Fruit fly (Drosophila melanogaster): ENCODE results near the gene Hsp110.

Gene Hsp110

DNA sequence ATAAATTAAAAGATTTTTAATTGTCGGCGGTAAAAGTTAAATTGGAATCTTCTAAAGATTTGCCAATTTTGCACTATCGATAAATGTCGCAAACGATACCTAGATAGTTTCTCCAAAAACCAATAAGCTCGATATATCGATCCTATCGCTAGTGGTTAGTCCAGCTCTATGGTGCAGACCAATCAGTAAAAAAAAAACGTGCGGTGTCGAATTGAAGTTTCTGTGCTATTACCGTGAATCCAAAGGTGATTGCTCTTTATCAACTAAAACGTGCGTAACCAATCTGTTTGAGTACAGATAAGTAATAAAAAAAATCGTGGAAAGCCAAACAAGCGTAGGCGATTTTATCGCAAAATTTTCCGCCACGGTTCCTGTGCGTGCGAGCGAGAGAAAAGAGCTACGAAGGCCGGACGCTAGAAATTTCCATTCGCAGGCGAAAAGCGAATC, at the start of gene Hsp110:
Hsp110 (plus strand) TSS at position 153 of the 447 bp plus-strand sequence.
- peak; percentile 1 for TF ChIP-seq noc (tag; optimal IDR thresholded peaks at IDR 0.05)

DNA sequence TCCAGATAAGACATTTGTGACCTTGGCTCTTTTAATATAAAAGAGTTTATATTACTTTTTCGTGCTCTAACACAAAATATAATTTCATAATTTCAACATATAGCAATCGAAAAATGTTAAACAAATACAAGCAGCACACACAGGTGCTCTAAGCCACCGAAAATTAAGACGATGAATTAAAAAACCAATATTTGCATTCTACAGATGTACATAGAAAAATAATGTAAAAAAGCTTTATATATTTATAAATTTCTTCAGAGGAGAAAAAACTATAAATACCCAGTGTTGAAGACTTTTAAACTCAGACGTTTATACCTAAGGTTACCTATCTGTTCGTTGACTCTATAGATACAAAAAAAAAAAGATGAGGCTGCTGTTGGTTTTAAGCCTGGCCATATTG, 49.2 kb upstream of the Hsp110 start, which contains the start of gene CG9040:
CG9040 (plus strand) TSS at position 301 of the 400 bp plus-strand sequence.
- no peak for TF ChIP-seq noc (tag; optimal IDR thresholded peaks at IDR 0.05)

DNA sequence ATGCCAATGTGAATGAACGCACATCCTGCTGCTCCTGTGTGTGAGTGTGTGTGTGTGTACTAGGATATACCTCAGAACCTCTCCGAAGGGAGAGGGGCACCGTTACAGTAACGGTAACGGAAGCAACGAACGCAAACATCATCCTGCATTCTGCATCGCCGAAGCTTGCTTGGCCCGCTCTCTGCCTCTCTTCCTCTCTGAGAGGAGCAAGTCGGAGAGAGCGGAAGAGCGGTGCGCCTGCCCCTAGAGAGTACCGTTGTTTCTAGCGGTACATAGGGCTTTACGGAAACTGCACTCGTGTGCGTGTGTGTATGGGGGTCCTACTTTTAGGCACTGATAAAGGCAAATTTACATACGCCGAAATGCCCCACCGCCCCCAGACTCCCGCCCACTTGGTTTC, 45.5 kb upstream of the Hsp110 start:
- TF ChIP-seq noc (tag; optimal IDR thresholded peaks at IDR 0.05) = no peak

DNA sequence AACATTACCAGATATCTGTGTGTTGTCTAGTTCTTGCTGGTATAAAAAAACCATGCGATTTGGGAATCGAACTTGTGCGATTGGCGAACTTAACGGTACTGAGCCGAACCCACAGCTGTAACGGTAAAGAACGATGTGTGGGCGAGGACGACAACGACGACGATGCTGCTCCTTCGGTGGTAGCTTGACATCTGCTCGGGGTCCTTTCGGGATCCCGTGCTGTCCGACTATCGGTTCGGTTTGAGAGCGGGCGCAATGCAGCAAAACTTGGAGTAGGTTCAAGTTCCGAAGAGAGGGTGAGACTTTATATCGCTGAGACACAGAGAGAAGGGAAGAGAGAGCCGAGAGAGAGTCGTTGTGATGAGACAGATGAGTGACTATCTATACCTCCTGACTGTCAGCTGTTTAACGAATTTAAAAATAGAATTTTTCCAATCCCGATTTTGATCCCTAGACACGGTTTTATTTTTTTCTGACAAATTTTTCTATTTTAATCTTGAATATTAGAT, 43.5 kb upstream of the Hsp110 start, which contains the start of gene CG17364:
CG17364 (minus strand) TSS at position 168 of the 509 bp plus-strand sequence.
- TF ChIP-seq noc (tag; optimal IDR thresholded peaks at IDR 0.05) = no peak

DNA sequence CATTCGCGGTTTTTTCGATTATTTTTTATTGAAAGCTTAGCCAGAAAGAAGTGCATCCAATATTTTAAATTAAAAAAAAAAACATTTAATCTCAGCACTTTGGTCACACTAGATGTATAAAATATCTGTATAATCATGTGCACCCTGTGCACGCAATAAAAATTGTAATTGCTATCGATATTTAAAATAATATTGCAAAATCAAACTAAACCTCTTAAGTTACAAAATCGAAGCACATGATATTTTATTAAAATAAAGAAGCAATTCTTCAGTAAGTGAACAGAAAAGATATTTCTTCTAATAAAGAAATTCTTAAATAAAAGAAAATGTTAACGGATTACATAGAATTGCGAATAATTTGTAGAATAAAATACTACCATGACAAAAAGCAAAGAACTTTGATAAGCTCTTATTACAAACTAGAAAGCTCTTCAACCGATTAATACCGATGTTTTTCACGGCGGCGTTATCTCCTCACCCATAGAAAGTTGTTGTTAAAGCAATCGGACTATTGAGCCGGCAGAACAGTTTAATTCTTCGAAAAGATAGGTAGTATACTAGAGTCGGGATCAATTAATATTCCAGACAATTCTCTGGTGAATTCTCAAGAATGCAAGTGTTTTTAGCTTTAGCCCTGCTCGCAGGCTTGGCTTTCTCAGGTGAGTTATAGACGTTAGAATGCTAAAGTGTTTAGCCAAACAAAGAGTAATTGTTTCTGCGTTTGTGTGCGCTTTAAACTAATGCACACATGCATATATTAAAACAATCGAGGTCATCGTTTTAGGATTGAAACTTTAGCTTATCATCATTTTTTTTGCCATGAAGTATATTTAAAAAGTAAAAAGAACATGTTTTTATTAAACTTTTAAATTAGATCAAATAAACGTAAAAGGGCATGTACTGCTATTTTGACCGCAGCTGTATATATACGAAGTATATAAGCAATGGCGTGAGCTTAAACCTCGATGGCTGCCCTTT, 42.8 kb upstream of the Hsp110 start, which contains the start of gene CtsK1:
CtsK1 (plus strand) TSS at position 490 of the 978 bp plus-strand sequence.
- peak; percentile 55 for TF ChIP-seq noc (tag; optimal IDR thresholded peaks at IDR 0.05)

DNA sequence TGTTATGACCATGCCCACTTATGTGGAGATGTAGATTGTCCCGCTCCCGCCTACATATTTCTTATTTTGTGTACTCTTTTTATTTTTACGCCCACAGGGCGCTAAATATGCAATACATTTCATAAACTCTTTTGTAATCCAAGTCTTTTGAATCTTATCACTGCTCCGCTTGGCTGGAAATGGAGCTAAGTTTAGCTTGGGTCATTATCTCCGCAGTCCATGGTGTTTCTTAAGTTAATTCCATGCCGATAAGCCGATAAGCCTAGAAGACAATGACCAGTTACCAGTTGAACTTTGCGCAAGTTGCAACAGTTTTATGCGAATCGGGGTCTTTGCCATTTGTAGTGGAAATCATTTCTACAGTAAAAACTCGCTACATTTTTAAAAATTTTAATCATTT, 40.4 kb upstream of the Hsp110 start:
- no peak for TF ChIP-seq noc (tag; optimal IDR thresholded peaks at IDR 0.05)

DNA sequence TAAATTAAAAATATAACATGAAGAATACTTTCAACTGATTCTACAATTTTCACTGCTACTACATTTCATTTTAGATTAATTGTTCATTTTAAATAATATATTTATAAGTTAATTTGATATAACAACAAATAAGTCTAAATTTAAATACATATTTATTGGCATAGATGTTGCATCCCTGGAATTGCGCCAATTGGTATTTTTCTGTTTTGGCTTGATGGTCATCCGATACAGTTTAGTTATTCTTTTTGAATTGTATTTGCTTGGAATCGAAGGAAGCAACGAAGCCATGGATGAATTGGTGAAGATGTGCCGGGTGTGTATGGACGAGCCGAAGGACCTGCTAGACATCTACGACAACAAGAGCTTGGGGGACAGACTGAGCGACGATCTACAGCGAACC, 39.8 kb upstream of the Hsp110 start, which contains the start of gene CG17361:
CG17361 (plus strand) TSS at position 200 of the 400 bp plus-strand sequence.
- no peak for TF ChIP-seq noc (tag; optimal IDR thresholded peaks at IDR 0.05)

DNA sequence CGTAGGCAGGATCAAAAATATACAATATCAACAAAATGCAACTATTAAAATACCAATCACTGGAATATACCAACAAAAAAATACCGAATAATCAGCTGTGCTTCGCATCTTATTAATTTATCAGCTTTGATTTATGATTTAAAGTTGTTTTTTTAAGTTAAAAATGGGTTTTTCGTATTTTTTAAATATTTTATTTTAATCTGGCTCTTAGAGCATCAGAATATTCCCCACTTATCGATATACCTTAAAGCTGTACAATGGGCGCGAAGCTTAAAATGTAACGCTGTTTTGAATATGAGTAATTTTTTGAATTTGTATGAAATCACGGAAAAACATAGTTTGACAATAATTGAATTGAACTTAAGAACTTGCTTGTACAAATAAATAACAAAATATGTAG, 37.6 kb upstream of the Hsp110 start, which contains the start of gene CG17359:
CG17359 (minus strand) TSS at position 48 of the 400 bp plus-strand sequence.
- no peak for TF ChIP-seq noc (tag; optimal IDR thresholded peaks at IDR 0.05)

DNA sequence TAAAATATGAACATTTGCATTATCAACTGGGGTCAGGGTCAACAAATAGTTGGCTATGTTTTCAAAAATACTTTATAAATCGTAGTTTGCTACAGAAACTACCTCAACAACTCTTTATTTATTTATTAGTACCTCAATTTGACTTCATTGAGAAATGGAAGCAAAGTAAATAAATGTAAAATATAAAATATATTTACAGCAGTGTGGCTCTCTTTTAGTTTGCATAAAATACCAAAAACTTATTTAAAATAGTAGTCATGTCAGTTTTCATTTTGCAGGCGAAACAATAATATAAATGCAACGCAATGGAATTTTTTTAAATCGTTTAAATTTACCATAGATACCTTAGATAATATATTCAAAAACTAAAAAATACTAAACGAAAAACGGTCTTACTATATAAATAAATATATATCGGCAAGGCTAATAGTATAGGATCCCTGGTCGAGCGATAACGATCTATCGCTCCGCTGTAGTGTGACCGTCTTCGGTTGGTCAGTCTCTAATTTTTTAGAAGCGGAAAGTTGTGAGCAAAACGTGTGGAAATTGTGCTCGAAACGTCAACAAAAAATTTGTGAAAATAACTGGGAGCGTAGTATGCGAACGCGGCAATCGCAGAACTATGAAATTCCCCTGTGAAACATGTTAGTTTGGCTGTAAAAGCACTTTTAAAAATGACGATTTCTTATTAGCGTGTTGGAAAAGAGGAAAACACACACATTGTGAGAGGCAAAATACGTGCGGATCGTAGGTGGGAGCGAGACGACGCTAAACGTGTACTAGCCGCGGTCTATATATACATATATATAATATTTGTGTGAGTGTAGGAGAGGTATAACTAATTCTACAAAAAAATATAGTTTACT, 34.9 kb upstream of the Hsp110 start, which contains the start of the genes Nprl3 and upSET:
Nprl3 (minus strand) TSS at position 223 of the 866 bp plus-strand sequence.
upSET (plus strand) TSS at position 470 of the 866 bp plus-strand sequence.
- TF ChIP-seq noc (tag; optimal IDR thresholded peaks at IDR 0.05) = peak; percentile 4

DNA sequence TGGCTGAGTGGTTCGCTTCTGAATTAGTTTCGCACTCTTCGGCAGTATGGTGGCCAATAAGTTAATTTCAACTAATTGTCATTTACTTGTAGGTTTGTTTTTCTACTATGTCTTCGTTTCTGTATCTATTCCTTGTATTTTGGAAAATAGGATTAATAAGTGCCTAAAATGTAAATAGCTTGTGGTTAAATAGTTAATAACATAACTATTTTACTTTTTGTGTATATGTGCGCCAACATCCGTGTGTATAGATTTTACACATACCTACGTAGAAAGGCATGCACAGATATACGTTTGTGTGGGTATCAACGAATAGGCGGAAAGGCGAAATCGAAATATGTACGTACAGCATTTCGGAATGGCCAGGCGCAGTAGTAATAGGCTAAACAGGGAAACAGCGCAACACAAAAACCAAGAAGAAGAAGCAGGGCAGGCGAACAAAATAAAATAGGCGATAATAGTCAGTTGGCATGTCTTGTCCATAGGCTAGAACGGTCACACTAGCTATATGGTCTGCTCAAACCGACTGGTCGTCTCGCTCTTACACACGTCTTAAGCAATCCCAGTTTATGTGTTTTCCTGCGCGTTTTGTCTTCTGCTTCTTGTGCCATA, 34.2 kb upstream of the Hsp110 start:
- TF ChIP-seq noc (tag; optimal IDR thresholded peaks at IDR 0.05) = no peak

DNA sequence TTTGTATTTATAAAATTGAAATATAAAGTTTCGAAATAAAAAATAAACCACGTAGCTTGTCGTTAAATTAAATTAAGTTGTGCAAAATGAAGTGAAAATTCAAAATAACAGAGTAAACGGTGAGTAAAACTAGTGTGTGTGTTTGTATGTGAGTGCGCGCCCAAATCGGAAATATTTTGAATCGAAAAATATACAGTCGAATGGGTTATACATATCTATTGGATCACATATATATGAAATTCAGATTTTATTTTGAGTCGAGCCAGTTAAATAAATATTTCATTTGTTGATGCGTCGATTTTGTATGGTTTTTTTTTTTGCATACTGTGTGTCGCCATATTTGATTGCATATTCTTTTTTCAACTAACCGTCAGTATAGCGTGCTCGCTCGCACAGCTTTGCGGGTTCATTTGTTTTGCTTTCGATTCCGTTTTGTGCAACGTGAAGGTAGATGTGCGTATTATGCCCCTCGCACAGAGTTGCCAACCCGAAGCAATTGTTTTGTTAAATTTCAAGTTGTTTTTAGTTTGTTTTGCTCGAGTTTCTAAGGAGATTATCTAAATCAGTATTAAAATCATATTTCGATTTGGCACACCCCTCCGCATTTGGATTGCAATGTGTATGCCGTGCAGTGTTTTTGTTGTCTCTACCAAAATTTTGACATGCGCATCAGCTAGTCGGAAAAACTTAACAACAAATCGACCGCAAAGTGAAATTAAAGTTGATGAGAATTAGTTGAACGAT, 33.4 kb upstream of the Hsp110 start:
- TF ChIP-seq noc (tag; optimal IDR thresholded peaks at IDR 0.05) = peak; percentile 23

DNA sequence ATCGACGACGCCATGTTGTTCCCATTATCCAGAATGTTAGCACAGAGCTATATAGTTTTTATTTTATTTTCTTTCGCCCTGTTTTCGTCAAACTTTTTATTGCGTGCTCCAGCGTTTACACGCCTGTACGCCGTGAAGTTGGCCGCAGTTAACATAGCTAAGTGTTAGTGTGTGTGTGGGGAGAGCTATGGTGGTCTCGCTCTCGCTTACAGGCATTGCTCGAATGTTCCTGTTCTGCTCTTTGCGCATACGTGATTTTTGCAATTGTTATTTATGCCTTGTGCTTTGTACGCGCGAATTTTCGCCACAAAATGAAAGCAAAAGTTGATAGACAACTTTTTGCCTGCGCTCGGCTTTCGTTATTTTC, 32.8 kb upstream of the Hsp110 start:
- no peak for TF ChIP-seq noc (tag; optimal IDR thresholded peaks at IDR 0.05)

DNA sequence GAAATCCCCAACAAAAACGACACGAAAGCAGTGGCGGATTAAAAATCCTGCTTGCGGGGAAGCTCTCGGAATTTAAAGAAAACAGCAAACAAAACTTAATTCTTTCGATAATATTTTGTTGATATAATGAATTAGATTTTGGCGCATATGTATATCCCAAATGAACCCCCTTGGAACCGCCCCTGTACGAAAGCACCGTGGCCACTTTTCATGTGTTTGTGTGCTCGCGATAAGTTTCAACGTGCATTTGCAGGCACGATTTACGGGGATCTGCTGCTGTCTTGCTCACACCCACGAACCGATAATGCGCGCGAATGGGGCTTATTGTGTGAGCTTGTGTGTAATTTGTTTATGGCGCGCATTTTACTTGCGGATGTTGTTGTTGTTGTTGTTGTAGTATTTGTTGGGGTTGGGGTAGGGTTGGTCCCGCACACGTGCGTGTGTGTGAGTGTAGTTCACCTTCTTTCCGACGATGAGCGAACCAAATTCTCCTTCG, 31.8 kb upstream of the Hsp110 start:
- TF ChIP-seq noc (tag; optimal IDR thresholded peaks at IDR 0.05) = peak; percentile 96

DNA sequence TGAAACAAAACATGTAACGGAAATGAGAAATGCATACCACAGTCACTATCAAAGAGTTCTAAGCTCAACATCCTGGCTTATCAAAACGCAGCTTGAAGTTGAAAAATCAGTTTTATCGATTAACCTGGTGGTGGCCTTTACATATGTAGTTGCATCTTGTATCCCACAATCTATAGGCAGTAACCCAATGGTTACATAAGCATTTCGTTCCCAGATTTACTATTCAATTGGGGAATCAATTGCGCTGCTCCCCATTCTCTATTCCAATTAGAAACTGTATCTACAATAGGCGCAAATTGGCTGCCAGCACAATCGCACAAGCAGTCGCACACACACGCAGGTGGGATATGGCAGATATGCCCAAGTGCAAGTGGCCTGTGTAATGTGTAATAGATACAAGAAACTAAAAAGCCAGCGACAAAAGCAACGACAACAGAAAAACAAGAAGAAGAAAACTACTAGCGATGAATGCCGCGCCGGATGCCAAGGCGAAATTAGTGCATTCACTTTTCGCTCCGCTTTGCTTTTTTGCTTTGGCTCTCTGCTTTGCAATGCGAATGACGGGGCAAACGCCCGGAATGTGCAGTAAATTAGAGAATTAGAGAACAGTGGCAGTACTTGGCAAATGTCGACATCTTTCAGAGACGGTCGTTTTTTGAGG, 31.1 kb upstream of the Hsp110 start:
- no peak for TF ChIP-seq noc (tag; optimal IDR thresholded peaks at IDR 0.05)

Measured in whole organism, larva.